Worm (Caenorhabditis elegans) whole organism, young adult: ENCODE measurements around the gene abce-1.

ENCODE experiments used
- C17E4.6 ChIP-seq: fragments of 200-800 bp; sonication (Bioruptor generic); IDR thresholded peaks from 2 replicates; pipeline ENCODE4 v1.3.6; 2022; ENCODE audit warnings: missing genetic modification reagents, missing genetic modification characterization, missing compliant biosample characterization
- Y53F4B.3 ChIP-seq: fragments of 200-800 bp; sonication (Bioruptor generic); IDR thresholded peaks from 2 replicates; pipeline ENCODE4 v1.3.6; 2022; ENCODE audit warnings: missing genetic modification reagents, missing genetic modification characterization, missing compliant biosample characterization

DNA sequence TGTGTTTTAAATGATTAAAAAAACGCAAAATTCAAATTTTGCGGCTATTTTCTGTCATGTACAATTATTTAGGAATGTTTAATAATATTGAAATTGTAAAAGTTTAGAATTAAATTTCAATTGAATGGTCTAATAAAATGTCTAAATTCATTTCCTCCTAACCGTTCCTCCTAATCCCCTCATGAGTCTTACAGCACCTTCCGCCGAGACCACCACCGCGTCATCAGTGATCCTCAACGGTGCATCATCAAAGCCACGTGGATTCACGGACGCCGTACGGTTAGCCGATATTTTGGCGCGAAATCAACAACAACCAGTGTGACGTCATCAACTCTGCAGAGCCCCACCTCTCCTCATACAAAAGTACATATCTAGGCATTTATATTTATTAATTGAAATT lies 35.2 kb upstream of the abce-1 start:
- TF ChIP-seq C17E4.6 (GFP tag; lab: Robert Waterston, UW) (no peak), Y53F4B.3 (GFP tag; lab: Robert Waterston, UW) (no peak)
